Worm (Caenorhabditis elegans) whole organism, late embryonic: ENCODE data around the gene C25F9.6.

Experiments
- T23F11.4 ChIP-seq: fragments of 200-800 bp; sonication (Bioruptor generic); optimal IDR thresholded peaks from 2 replicates; lab custom pipeline; 2018; ENCODE audit warnings: mild to moderate bottlenecking, missing genetic modification characterization, missing compliant biosample characterization
- ceh-18 ChIP-seq: sonication (generic microtip); optimal IDR thresholded peaks from 2 replicates; lab custom pipeline; 2016; ENCODE audit warnings: missing genetic modification characterization, missing compliant biosample characterization
- dve-1 ChIP-seq: sonication (generic microtip); optimal IDR thresholded peaks from 2 replicates; lab custom pipeline; 2017; ENCODE audit warnings: antibody characterized with exemption, mild to moderate bottlenecking, missing genetic modification characterization, missing compliant biosample characterization
- pqm-1 ChIP-seq: sonication (generic microtip); optimal IDR thresholded peaks from 2 replicates; lab custom pipeline; 2016; ENCODE audit warnings: missing genetic modification characterization, missing compliant biosample characterization

DNA sequence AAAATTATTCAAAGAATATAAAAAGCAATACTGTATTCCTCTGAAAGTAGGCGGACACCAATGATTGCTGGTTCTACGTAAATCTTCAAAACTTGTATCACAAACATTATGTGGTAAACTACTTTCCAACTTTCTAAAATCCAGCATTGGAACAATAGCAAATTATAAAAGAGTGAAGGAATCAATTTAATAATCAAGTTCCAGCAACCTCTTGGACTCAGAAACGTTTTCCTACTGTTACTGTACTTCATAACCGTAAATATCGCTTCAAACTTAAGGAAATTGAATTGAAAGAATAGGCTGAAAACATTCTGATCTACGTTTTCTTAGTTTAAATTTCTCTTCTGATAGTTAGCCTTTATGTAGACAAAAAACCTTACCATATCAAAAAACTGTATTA is 1.5 kb downstream of the C25F9.6 start:
- no peak for TF ChIP-seq ceh-18 (tag; lab: Kevin White, UChicago)
- TF ChIP-seq T23F11.4 = no peak
- TF ChIP-seq dve-1 (tag; lab: Kevin White, UChicago) = no peak
- TF ChIP-seq pqm-1 (tag; lab: Kevin White, UChicago) = no peak
